Fruit fly (Drosophila melanogaster): ENCODE measurements around the gene CG14778.

Gene CG14778

dm6 chrX:1465707-1466504 is 1.4 kb upstream of the CG14778 start, which contains the start of the genes O-fut2 and CG14777:
Gene O-fut2, minus strand, starts transcription at chrX:1465996.
Gene CG14777, plus strand, starts transcription at chrX:1466134.
- no peak for TF ChIP-seq Clk (GFP tag; optimal IDR thresholded peaks at IDR 0.05)
- no peak for TF ChIP-seq pad (GFP tag; optimal IDR thresholded peaks at IDR 0.05)
- TF ChIP-seq CG7101 (tag; optimal IDR thresholded peaks at IDR 0.05), result no peak
- TF ChIP-seq Crg-1 (GFP tag; optimal IDR thresholded peaks at IDR 0.05), result no peak
- no peak for TF ChIP-seq cic (GFP tag; optimal IDR thresholded peaks at IDR 0.05)
- TF ChIP-seq cnc (optimal IDR thresholded peaks at IDR 0.05), result no peak
- no peak for TF ChIP-seq CG33017 (tag; optimal IDR thresholded peaks at IDR 0.05)
- TF ChIP-seq kay (GFP tag; ENCODE audit: borderline replicate concordance), result no peak

- TF ChIP-seq CG7045 (GFP tag; optimal IDR thresholded peaks at IDR 0.05) (no peak), kay (GFP tag; ENCODE audit: borderline replicate concordance) (no peak), bab1 (GFP tag; optimal IDR thresholded peaks at IDR 0.05) (peak; percentile 6), pad (GFP tag; optimal IDR thresholded peaks at IDR 0.05) (peak; percentile 73), CG1620 (GFP tag; optimal IDR thresholded peaks at IDR 0.05) (no peak), CG14711 (tag; optimal IDR thresholded peaks at IDR 0.05) (no peak), Mnt (GFP tag; optimal IDR thresholded peaks at IDR 0.05) (peak; percentile 89), tj (GFP tag; optimal IDR thresholded peaks at IDR 0.05) (peak; percentile 94), CG5204 (GFP tag; optimal IDR thresholded peaks at IDR 0.05) (no peak), ovo (GFP tag; optimal IDR thresholded peaks at IDR 0.05) (peak; percentile 68), Clk (GFP tag; optimal IDR thresholded peaks at IDR 0.05) (no peak), CG12768 (GFP tag; optimal IDR thresholded peaks at IDR 0.05) (peak; percentile 17), CG7101 (tag; optimal IDR thresholded peaks at IDR 0.05) (peak; percentile 10), Crg-1 (GFP tag; optimal IDR thresholded peaks at IDR 0.05) (no peak), toe (GFP tag; optimal IDR thresholded peaks at IDR 0.05) (no peak), cnc (optimal IDR thresholded peaks at IDR 0.05) (peak; percentile 65 to 93), Hr96 (GFP tag; optimal IDR thresholded peaks at IDR 0.05) (peak; percentile 52), cic (GFP tag; optimal IDR thresholded peaks at IDR 0.05) (peak; percentile 99), CG33017 (tag; optimal IDR thresholded peaks at IDR 0.05) (no peak), CG11617 (GFP tag; optimal IDR thresholded peaks at IDR 0.05) (peak; percentile 25)
These were observed 550 bp upstream of the CG14778 start for dm6 chrX:1466505-1467381.

dm6 chrX:1469717-1470116 is 2.4 kb downstream of the CG14778 start, which contains the start of gene CG32808:
Gene CG32808, minus strand, starts transcription at chrX:1469817.
- TF ChIP-seq CG11617 (GFP tag; optimal IDR thresholded peaks at IDR 0.05), result no peak
- no peak for TF ChIP-seq ovo (GFP tag; optimal IDR thresholded peaks at IDR 0.05)
- TF ChIP-seq Crg-1 (GFP tag; optimal IDR thresholded peaks at IDR 0.05), result no peak
- TF ChIP-seq toe (GFP tag; optimal IDR thresholded peaks at IDR 0.05), result no peak
- TF ChIP-seq pad (GFP tag; optimal IDR thresholded peaks at IDR 0.05), result no peak
- no peak for TF ChIP-seq cic (GFP tag; optimal IDR thresholded peaks at IDR 0.05)
- TF ChIP-seq CG33017 (tag; optimal IDR thresholded peaks at IDR 0.05), result no peak
- no peak for TF ChIP-seq Clk (GFP tag; optimal IDR thresholded peaks at IDR 0.05)

- peak; percentile 10 for TF ChIP-seq CG33017 (tag; optimal IDR thresholded peaks at IDR 0.05)
- no peak for TF ChIP-seq kay (GFP tag; ENCODE audit: borderline replicate concordance)
- TF ChIP-seq CG5204 (GFP tag; optimal IDR thresholded peaks at IDR 0.05), result no peak
- no peak for TF ChIP-seq Clk (GFP tag; optimal IDR thresholded peaks at IDR 0.05)
- TF ChIP-seq CG7101 (tag; optimal IDR thresholded peaks at IDR 0.05), result peak; percentile 54
- peak; percentile 86 for TF ChIP-seq Mnt (GFP tag; optimal IDR thresholded peaks at IDR 0.05)
- TF ChIP-seq Hr96 (GFP tag; optimal IDR thresholded peaks at IDR 0.05), result peak; percentile 81
- TF ChIP-seq CG7045 (GFP tag; optimal IDR thresholded peaks at IDR 0.05), result no peak
- TF ChIP-seq toe (GFP tag; optimal IDR thresholded peaks at IDR 0.05), result peak; percentile 60
- TF ChIP-seq ovo (GFP tag; optimal IDR thresholded peaks at IDR 0.05), result peak; percentile 78
- TF ChIP-seq CG1620 (GFP tag; optimal IDR thresholded peaks at IDR 0.05), result peak; percentile 77
- TF ChIP-seq CG14711 (tag; optimal IDR thresholded peaks at IDR 0.05), result peak; percentile 68
- peak; percentile 56 for TF ChIP-seq bab1 (GFP tag; optimal IDR thresholded peaks at IDR 0.05)
- TF ChIP-seq pad (GFP tag; optimal IDR thresholded peaks at IDR 0.05), result peak; percentile 56
- peak; percentile 57 for TF ChIP-seq Crg-1 (GFP tag; optimal IDR thresholded peaks at IDR 0.05)
- TF ChIP-seq cnc (optimal IDR thresholded peaks at IDR 0.05), result no peak
- peak; percentile 36 for TF ChIP-seq tj (GFP tag; optimal IDR thresholded peaks at IDR 0.05)
- no peak for TF ChIP-seq cic (GFP tag; optimal IDR thresholded peaks at IDR 0.05)
- TF ChIP-seq CG11617 (GFP tag; optimal IDR thresholded peaks at IDR 0.05), result peak; percentile 66
- TF ChIP-seq CG12768 (GFP tag; optimal IDR thresholded peaks at IDR 0.05), result no peak
These were observed 3.3 kb downstream of the CG14778 start, which contains the start of gene pck for dm6 chrX:1470562-1470961. Gene pck, plus strand, starts transcription at chrX:1470666.

- TF ChIP-seq Crg-1 (GFP tag; optimal IDR thresholded peaks at IDR 0.05) (no peak), CG5204 (GFP tag; optimal IDR thresholded peaks at IDR 0.05) (no peak), CG33017 (tag; optimal IDR thresholded peaks at IDR 0.05) (no peak), CG12768 (GFP tag; optimal IDR thresholded peaks at IDR 0.05) (no peak), toe (GFP tag; optimal IDR thresholded peaks at IDR 0.05) (no peak), Clk (GFP tag; optimal IDR thresholded peaks at IDR 0.05) (no peak), CG7101 (tag; optimal IDR thresholded peaks at IDR 0.05) (no peak), Mnt (GFP tag; optimal IDR thresholded peaks at IDR 0.05) (no peak), kay (GFP tag; ENCODE audit: borderline replicate concordance) (no peak), pad (GFP tag; optimal IDR thresholded peaks at IDR 0.05) (no peak), Hr96 (GFP tag; optimal IDR thresholded peaks at IDR 0.05) (no peak), CG7045 (GFP tag; optimal IDR thresholded peaks at IDR 0.05) (no peak), CG1620 (GFP tag; optimal IDR thresholded peaks at IDR 0.05) (no peak), tj (GFP tag; optimal IDR thresholded peaks at IDR 0.05) (no peak)
These were observed 4.9 kb downstream of the CG14778 start, which contains the start of gene CG14780 for dm6 chrX:1472222-1472621. Gene CG14780, plus strand, starts transcription at chrX:1472522.
